Worm (Caenorhabditis elegans) whole organism, late embryonic: ENCODE measurements around the gene F49F1.2.
"Not testable (repeated sequence)": the region's sequence is repeated elsewhere in the genome, so short reads cannot be mapped to it uniquely, and the experiment has no call there.

Experiments used
- C08G9.2 ChIP-seq: sonication (generic microtip); optimal IDR thresholded peaks from 2 replicates; lab custom pipeline; 2016; ENCODE audit warnings: mild to moderate bottlenecking, missing genetic modification characterization, moderate library complexity, missing compliant biosample characterization
- F13H6.1 ChIP-seq: sonication (generic microtip); optimal IDR thresholded peaks from 2 replicates; lab custom pipeline; 2016; ENCODE audit warnings: missing genetic modification characterization, missing compliant biosample characterization
- K09A11.1 ChIP-seq: sonication (generic microtip); optimal IDR thresholded peaks from 2 replicates; lab custom pipeline; 2017; ENCODE audit warnings: antibody characterized with exemption, mild to moderate bottlenecking, missing genetic modification characterization, missing compliant biosample characterization; ENCODE audit not compliant: insufficient read depth
- ama-1 ChIP-seq: fragments of 150-350 bp; optimal IDR thresholded peaks from 2 replicates; lab custom pipeline; 2014
- ceh-2 ChIP-seq: sonication (generic microtip); optimal IDR thresholded peaks from 2 replicates; lab custom pipeline; 2016; ENCODE audit warnings: missing genotype, missing genetic modification characterization, missing compliant biosample characterization
- ceh-30 ChIP-seq: fragments of 150-350 bp; optimal IDR thresholded peaks from 2 replicates; lab custom pipeline; 2014; ENCODE audit warnings: missing biosample characterization, missing genetic modification characterization
- ceh-31 ChIP-seq: sonication (generic microtip); optimal IDR thresholded peaks from 2 replicates; lab custom pipeline; 2016; ENCODE audit warnings: missing genetic modification characterization, missing compliant biosample characterization
- ceh-45 ChIP-seq: fragments of 200-800 bp; sonication (Bioruptor generic); IDR thresholded peaks from 2 replicates; pipeline ENCODE4 v1.3.6; 2022; ENCODE audit warnings: missing genetic modification reagents, missing genetic modification characterization, missing compliant biosample characterization
- ceh-48 ChIP-seq: sonication (generic microtip); optimal IDR thresholded peaks from 2 replicates; lab custom pipeline; 2016; ENCODE audit warnings: missing genetic modification characterization, inconsistent platforms, missing compliant biosample characterization
- ceh-6 ChIP-seq: fragments of 200-800 bp; sonication (Bioruptor generic); optimal IDR thresholded peaks from 2 replicates; lab custom pipeline; 2018; ENCODE audit warnings: mild to moderate bottlenecking, missing genetic modification characterization, missing compliant biosample characterization
- ceh-9 ChIP-seq: sonication (generic microtip); optimal IDR thresholded peaks from 2 replicates; lab custom pipeline; 2016; ENCODE audit warnings: mild to moderate bottlenecking, missing genetic modification characterization, inconsistent platforms, missing compliant biosample characterization
- che-1 ChIP-seq: sonication (generic microtip); optimal IDR thresholded peaks from 2 replicates; lab custom pipeline; 2016; ENCODE audit warnings: mild to moderate bottlenecking, missing genetic modification characterization, missing compliant biosample characterization
- dmd-4 ChIP-seq: sonication (generic microtip); optimal IDR thresholded peaks from 2 replicates; lab custom pipeline; 2016; ENCODE audit warnings: borderline replicate concordance, missing genetic modification characterization, missing compliant biosample characterization
- dve-1 ChIP-seq: sonication (generic microtip); optimal IDR thresholded peaks from 2 replicates; lab custom pipeline; 2017; ENCODE audit warnings: antibody characterized with exemption, mild to moderate bottlenecking, missing genetic modification characterization, missing compliant biosample characterization
- ets-4 ChIP-seq: sonication (generic microtip); optimal IDR thresholded peaks from 2 replicates; lab custom pipeline; 2016; ENCODE audit warnings: missing genetic modification characterization, missing compliant biosample characterization
- fax-1 ChIP-seq: sonication (generic microtip); optimal IDR thresholded peaks from 2 replicates; lab custom pipeline; 2016; ENCODE audit warnings: missing genotype, missing genetic modification characterization, missing compliant biosample characterization
- fkh-10 ChIP-seq: fragments of 150-350 bp; optimal IDR thresholded peaks from 2 replicates; lab custom pipeline; 2014; ENCODE audit warnings: missing biosample characterization, missing genetic modification reagents, missing genetic modification characterization
- fkh-6 ChIP-seq: sonication (generic microtip); optimal IDR thresholded peaks from 2 replicates; lab custom pipeline; 2016; ENCODE audit warnings: missing genetic modification characterization, missing compliant biosample characterization
- hlh-30 ChIP-seq: sonication (generic microtip); optimal IDR thresholded peaks from 2 replicates; lab custom pipeline; 2017; ENCODE audit warnings: antibody characterized with exemption, missing genetic modification characterization, missing compliant biosample characterization; ENCODE audit not compliant: insufficient read depth
- hlh-6 ChIP-seq: sonication (generic microtip); optimal IDR thresholded peaks from 2 replicates; lab custom pipeline; 2016; ENCODE audit warnings: missing genotype, missing genetic modification characterization, missing compliant biosample characterization
- lin-11 ChIP-seq: fragments of 200-800 bp; sonication (Bioruptor generic); optimal IDR thresholded peaks from 2 replicates; lab custom pipeline; 2018; ENCODE audit warnings: mild to moderate bottlenecking, missing genetic modification characterization, missing compliant biosample characterization
- mec-3 ChIP-seq: sonication (generic microtip); optimal IDR thresholded peaks from 2 replicates; lab custom pipeline; 2016; ENCODE audit warnings: borderline replicate concordance, missing genetic modification characterization, missing compliant biosample characterization
- nfya-1 ChIP-seq: sonication (generic microtip); optimal IDR thresholded peaks from 2 replicates; lab custom pipeline; 2017; ENCODE audit warnings: missing genetic modification characterization, mild to moderate bottlenecking, missing compliant biosample characterization, antibody characterized with exemption, moderate library complexity
- odd-2 ChIP-seq: sonication (generic microtip); optimal IDR thresholded peaks from 2 replicates; lab custom pipeline; 2017; ENCODE audit warnings: antibody characterized with exemption, mild to moderate bottlenecking, missing genetic modification characterization, missing compliant biosample characterization
- pag-3 ChIP-seq: sonication (generic microtip); optimal IDR thresholded peaks from 2 replicates; lab custom pipeline; 2016; ENCODE audit warnings: missing compliant biosample characterization, missing genetic modification characterization, borderline replicate concordance
- pax-1 ChIP-seq: fragments of 150-350 bp; optimal IDR thresholded peaks from 2 replicates; lab custom pipeline; 2014; ENCODE audit warnings: missing biosample characterization, missing genetic modification characterization
- pqm-1 ChIP-seq: sonication (generic microtip); optimal IDR thresholded peaks from 2 replicates; lab custom pipeline; 2016; ENCODE audit warnings: missing genetic modification characterization, missing compliant biosample characterization
- pros-1 ChIP-seq: fragments of 150-350 bp; optimal IDR thresholded peaks from 2 replicates; lab custom pipeline; 2014; ENCODE audit warnings: missing biosample characterization, missing genetic modification reagents, missing genetic modification characterization
- ref-2 ChIP-seq: sonication (generic microtip); optimal IDR thresholded peaks from 2 replicates; lab custom pipeline; 2016; ENCODE audit warnings: missing genetic modification characterization, missing compliant biosample characterization
- sox-4 ChIP-seq: sonication (generic microtip); optimal IDR thresholded peaks from 2 replicates; lab custom pipeline; 2017; ENCODE audit warnings: mild to moderate bottlenecking, missing genetic modification characterization, inconsistent platforms, missing compliant biosample characterization
- syd-9 ChIP-seq: sonication (generic microtip); optimal IDR thresholded peaks from 2 replicates; lab custom pipeline; 2016; ENCODE audit warnings: mild to moderate bottlenecking, missing genetic modification characterization, moderate library complexity, missing compliant biosample characterization
- tbx-2 ChIP-seq: sonication (generic microtip); optimal IDR thresholded peaks from 2 replicates; lab custom pipeline; 2016; ENCODE audit warnings: missing genetic modification characterization, missing compliant biosample characterization
- unc-3 ChIP-seq, 2 experiments: fragments of 200-800 bp in 1 of 2; sonication (Bioruptor generic) in 1 of 2; sonication (generic microtip) in 1 of 2; conservative IDR thresholded peaks in 1 of 2; optimal IDR thresholded peaks in 1 of 2; 2 replicates each; pipeline versions ENCODE4 v1.3.6 to Lab custom; 2016 to 2022; ENCODE audit warnings: missing compliant biosample characterization in 2 of 2, missing genetic modification characterization in 2 of 2, missing genetic modification reagents in 1 of 2
- unc-86 ChIP-seq: sonication (generic microtip); optimal IDR thresholded peaks from 2 replicates; lab custom pipeline; 2016; ENCODE audit warnings: missing genetic modification characterization, missing compliant biosample characterization
- ztf-16 ChIP-seq: sonication (generic microtip); optimal IDR thresholded peaks from 2 replicates; lab custom pipeline; 2017; ENCODE audit warnings: missing genetic modification characterization, missing compliant biosample characterization

The F49F1.2 gene

ce11 chrIV:4120263-4120662, 4.5 kb downstream of the F49F1.2 start, which contains the start of gene F49F1.5:
F49F1.5 (minus strand) TSS chrIV:4120415.
- no peak for TF ChIP-seq fkh-6 (tag; lab: Kevin White, UChicago)
- no peak for TF ChIP-seq fax-1
- TF ChIP-seq pag-3: no peak
- TF ChIP-seq syd-9: no peak
- no peak for TF ChIP-seq ceh-30
- TF ChIP-seq unc-3 (GFP tag; conservative IDR thresholded peaks at IDR 0.05; lab: Robert Waterston, UW): no peak
- TF ChIP-seq unc-3 (tag; optimal IDR thresholded peaks at IDR 0.05; lab: Kevin White, UChicago): no peak
- TF ChIP-seq ceh-45 (GFP tag; lab: Robert Waterston, UW): no peak

ce11 chrIV:4121055-4121454, 5.3 kb downstream of the F49F1.2 start:
- TF ChIP-seq unc-86 (tag; lab: Kevin White, UChicago) (no peak), F13H6.1 (no peak), pros-1 (tag; lab: Kevin White, UChicago) (no peak), ceh-6 (no peak), unc-3 (GFP tag; conservative IDR thresholded peaks at IDR 0.05; lab: Robert Waterston, UW) (no peak), unc-3 (tag; optimal IDR thresholded peaks at IDR 0.05; lab: Kevin White, UChicago) (no peak), pax-1 (no peak), mec-3 (no peak), fkh-10 (no peak)

- TF ChIP-seq dmd-4 (tag; lab: Kevin White, UChicago) (no peak), dve-1 (tag; lab: Kevin White, UChicago) (no peak), C08G9.2 (tag; lab: Kevin White, UChicago) (no peak), ceh-2 (no peak), ama-1 (lab: Kevin White, UChicago) (no peak), K09A11.1 (tag; lab: Kevin White, UChicago) (no peak), hlh-6 (tag; lab: Kevin White, UChicago) (no peak), tbx-2 (tag; lab: Kevin White, UChicago) (no peak), ceh-48 (tag; lab: Kevin White, UChicago) (no peak), lin-11 (no peak), ceh-31 (no peak), odd-2 (tag; lab: Kevin White, UChicago) (no peak), ceh-30 (no peak), ztf-16 (tag; lab: Kevin White, UChicago) (no peak), ceh-9 (tag; lab: Kevin White, UChicago) (no peak)
These were observed 7.3 kb downstream of the F49F1.2 start, which contains the start of gene mul-1 for ce11 chrIV:4123083-4123482. mul-1 (minus strand) TSS chrIV:4123166.

- not testable (repeated sequence) for TF ChIP-seq ref-2; ama-1 (lab: Kevin White, UChicago); dve-1 (tag; lab: Kevin White, UChicago)
These were observed 9.9 kb downstream of the F49F1.2 start, which contains the start of gene F49F1.7 for ce11 chrIV:4125657-4126056. F49F1.7 (minus strand) TSS chrIV:4125757.

ce11 chrIV:4135744-4136143, 20.0 kb downstream of the F49F1.2 start, which contains the start of gene F49F1.17:
F49F1.17 (minus strand) TSS chrIV:4135844.
- TF ChIP-seq ets-4 (tag; lab: Kevin White, UChicago) (no peak), ref-2 (no peak), lin-11 (no peak)

- TF ChIP-seq sox-4 (tag; lab: Kevin White, UChicago) (no peak), nfya-1 (no peak), unc-3 (GFP tag; conservative IDR thresholded peaks at IDR 0.05; lab: Robert Waterston, UW) (no peak), unc-3 (tag; optimal IDR thresholded peaks at IDR 0.05; lab: Kevin White, UChicago) (no peak), ets-4 (tag; lab: Kevin White, UChicago) (no peak), pqm-1 (tag; lab: Kevin White, UChicago) (no peak), che-1 (tag; lab: Kevin White, UChicago) (no peak), hlh-30 (tag; lab: Kevin White, UChicago) (no peak), unc-86 (tag; lab: Kevin White, UChicago) (no peak), K09A11.1 (tag; lab: Kevin White, UChicago) (no peak), dmd-4 (tag; lab: Kevin White, UChicago) (no peak)
- TF ChIP-seq, all 69 proteins: peak for 0
These were observed 21.7 kb downstream of the F49F1.2 start, which contains the start of gene F49F1.9 for ce11 chrIV:4137472-4137871. F49F1.9 (minus strand) TSS chrIV:4137572.
